Worm (Caenorhabditis elegans): ENCODE data around the gene dml-1.

DNA sequence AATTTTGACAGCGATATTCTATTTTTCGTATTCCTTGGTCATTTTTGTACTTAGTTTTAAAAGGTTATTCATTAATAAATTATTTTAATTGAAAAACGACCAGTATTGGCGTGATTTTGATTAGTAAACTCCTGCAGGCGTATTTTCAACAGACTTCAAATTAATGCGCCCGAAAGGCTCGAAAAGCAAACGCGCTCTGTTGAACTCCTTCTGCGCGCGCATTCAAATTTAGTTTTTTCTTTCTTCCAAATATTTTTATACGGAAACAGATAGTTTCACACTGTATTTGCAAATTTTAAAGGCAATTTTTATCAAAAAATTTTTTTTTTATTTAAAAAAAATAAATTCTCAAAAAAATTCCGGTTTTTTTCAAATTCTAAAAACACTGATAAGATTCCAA, 29.3 kb downstream of the dml-1 start:
- no peak for TF ChIP-seq npax-4 (tag; optimal IDR thresholded peaks at IDR 0.05)
- no peak for TF ChIP-seq unc-55 (GFP tag; optimal IDR thresholded peaks at IDR 0.05)
- TF ChIP-seq elt-4 (tag; optimal IDR thresholded peaks at IDR 0.05): no peak
- TF ChIP-seq lin-11 (tag; optimal IDR thresholded peaks at IDR 0.05): no peak
- no peak for TF ChIP-seq pha-4 (tag; optimal IDR thresholded peaks at IDR 0.05)
- no peak for TF ChIP-seq fkh-10 (GFP tag; optimal IDR thresholded peaks at IDR 0.05)
